Worm (Caenorhabditis elegans): ENCODE measurements around the gene ugt-63.

ce11 chrV:5084957-5085465 is 25.6 kb downstream of the ugt-63 start, which contains the start of gene Y58A7A.4:
- TF ChIP-seq aly-2 (tag; optimal IDR thresholded peaks at IDR 0.05) = no peak
- no peak for TF ChIP-seq nhr-12 (tag; optimal IDR thresholded peaks at IDR 0.05)
- TF ChIP-seq lsy-2 (tag; optimal IDR thresholded peaks at IDR 0.05) = peak in 1 of 2 experiments; percentile 30
